Worm (Caenorhabditis elegans) whole organism, L3 larva: ENCODE results near the gene T27E7.1.

Experiments
- aly-2 ChIP-seq: fragments of 150-350 bp; optimal IDR thresholded peaks from 2 replicates; lab custom pipeline; 2014; ENCODE audit warnings: missing biosample characterization, missing genetic modification characterization
- ama-1 ChIP-seq: fragments of 150-350 bp; optimal IDR thresholded peaks from 2 replicates; lab custom pipeline; 2018
- ceh-82 ChIP-seq: fragments of 150-350 bp; optimal IDR thresholded peaks from 2 replicates; lab custom pipeline; 2014; ENCODE audit warnings: missing biosample characterization, missing genetic modification characterization
- elt-2 ChIP-seq: sonication (generic microtip); optimal IDR thresholded peaks from 2 replicates; lab custom pipeline; 2016; ENCODE audit warnings: missing genetic modification reagents, mild to moderate bottlenecking, missing genetic modification characterization, missing compliant biosample characterization
- jun-1 ChIP-seq: fragments of 150-350 bp; optimal IDR thresholded peaks from 2 replicates; lab custom pipeline; 2014; ENCODE audit warnings: missing biosample characterization, missing genetic modification reagents, missing genetic modification characterization
- lin-39 ChIP-seq: fragments of 150-350 bp; optimal IDR thresholded peaks from 2 replicates; lab custom pipeline; 2018; ENCODE audit warnings: missing biosample characterization, missing genetic modification reagents, missing genetic modification characterization
- nhr-12 ChIP-seq: fragments of 150-350 bp; optimal IDR thresholded peaks from 2 replicates; lab custom pipeline; 2014; ENCODE audit warnings: missing biosample characterization, missing genetic modification characterization
- nhr-237 ChIP-seq: fragments of 150-350 bp; optimal IDR thresholded peaks from 2 replicates; lab custom pipeline; 2014; ENCODE audit warnings: missing biosample characterization, missing genetic modification characterization
- nhr-25 ChIP-seq: sonication (generic microtip); optimal IDR thresholded peaks from 2 replicates; lab custom pipeline; 2017; ENCODE audit warnings: missing biosample characterization, missing genetic modification characterization
- nhr-76 ChIP-seq: fragments of 150-350 bp; sonication (generic microtip); optimal IDR thresholded peaks from 5 replicates; lab custom pipeline; 2014; ENCODE audit warnings: missing biosample characterization, missing genetic modification characterization
- skn-1 ChIP-seq: fragments of 150-350 bp; optimal IDR thresholded peaks from 2 replicates; lab custom pipeline; 2014; ENCODE audit warnings: missing biosample characterization, missing genetic modification characterization
- ztf-11 ChIP-seq: fragments of 150-350 bp; optimal IDR thresholded peaks from 2 replicates; lab custom pipeline; 2014; ENCODE audit warnings: missing biosample characterization, missing genetic modification characterization

ce11 chrIV:14495474-14495873, 24.1 kb upstream of the T27E7.1 start:
- TF ChIP-seq nhr-76 (tag; lab: Kevin White, UChicago), result no peak
- no peak for TF ChIP-seq lin-39 (tag; lab: Kevin White, UChicago)
- TF ChIP-seq ama-1 (lab: Kevin White, UChicago), result no peak
- TF ChIP-seq ceh-82, result no peak
- no peak for TF ChIP-seq nhr-25
- no peak for TF ChIP-seq skn-1 (tag; lab: Kevin White, UChicago)
- TF ChIP-seq ztf-11 (tag; lab: Kevin White, UChicago), result no peak
- TF ChIP-seq aly-2 (tag; lab: Kevin White, UChicago), result no peak
- TF ChIP-seq jun-1 (tag; lab: Kevin White, UChicago), result no peak
- TF ChIP-seq elt-2, result no peak
- TF ChIP-seq nhr-12 (tag; lab: Kevin White, UChicago), result no peak
- TF ChIP-seq nhr-237, result no peak
